Worm (Caenorhabditis elegans) whole organism, midembryonic: ENCODE measurements around the gene K02E7.1.
"Not testable (repeated sequence)": the region's sequence is repeated elsewhere in the genome, so short reads cannot be mapped to it uniquely, and the experiment has no call there.

Experiments used
- T22C8.4 ChIP-seq: fragments of 200-800 bp; sonication (Bioruptor generic); IDR thresholded peaks from 2 replicates; pipeline ENCODE4 v1.3.6; 2022; ENCODE audit warnings: missing genetic modification characterization, missing compliant biosample characterization
- cog-1 ChIP-seq: sonication (generic microtip); optimal IDR thresholded peaks from 2 replicates; lab custom pipeline; 2016; ENCODE audit warnings: missing genetic modification characterization, missing compliant biosample characterization
- flt-1 ChIP-seq: fragments of 200-800 bp; sonication (Bioruptor generic); IDR thresholded peaks from 2 replicates; pipeline ENCODE4 v1.3.6; 2022; ENCODE audit warnings: missing genetic modification characterization, missing compliant biosample characterization
- klf-2 ChIP-seq: fragments of 200-800 bp; sonication (Bioruptor generic); conservative IDR thresholded peaks from 2 replicates; pipeline ENCODE4 v1.3.6; 2022; ENCODE audit warnings: missing genetic modification reagents, missing genetic modification characterization, missing compliant biosample characterization
- med-1 ChIP-seq: sonication (generic microtip); optimal IDR thresholded peaks from 2 replicates; lab custom pipeline; 2017; ENCODE audit warnings: missing genetic modification characterization, mild to moderate bottlenecking, missing compliant biosample characterization, antibody characterized with exemption, missing genetic modification reagents; ENCODE audit not compliant: insufficient read depth
- ref-1 ChIP-seq: fragments of 200-800 bp; sonication (Bioruptor generic); conservative IDR thresholded peaks from 2 replicates; pipeline ENCODE4 v1.3.6; 2022; ENCODE audit warnings: missing genetic modification reagents, missing genetic modification characterization, missing compliant biosample characterization
- tab-1 ChIP-seq: fragments of 200-800 bp; sonication (Bioruptor generic); IDR thresholded peaks from 2 replicates; pipeline ENCODE4 v1.3.6; 2022; ENCODE audit warnings: missing genetic modification characterization, missing compliant biosample characterization
- ztf-23 ChIP-seq: fragments of 200-800 bp; sonication (Bioruptor generic); IDR thresholded peaks from 2 replicates; pipeline ENCODE4 v1.3.6; 2022; ENCODE audit warnings: missing genetic modification reagents, missing genetic modification characterization, missing compliant biosample characterization
- ztf-29 ChIP-seq: fragments of 200-800 bp; sonication (Bioruptor generic); IDR thresholded peaks from 2 replicates; pipeline ENCODE4 v1.3.6; 2022; ENCODE audit warnings: missing genetic modification reagents, missing genetic modification characterization, missing compliant biosample characterization

The K02E7.1 gene

ce11 chrII:1082859-1083258 is at the start of gene K02E7.1:
Gene K02E7.1, plus strand, starts transcription at chrII:1083159.
- TF ChIP-seq ztf-23 (GFP tag; lab: Robert Waterston, UW) (no peak), ztf-29 (GFP tag; lab: Robert Waterston, UW) (no peak), klf-2 (GFP tag; lab: Robert Waterston, UW) (no peak), ref-1 (GFP tag; lab: Robert Waterston, UW) (no peak), cog-1 (no peak), med-1 (no peak), flt-1 (GFP tag; lab: Robert Waterston, UW) (no peak), tab-1 (GFP tag; lab: Robert Waterston, UW) (no peak)

- TF ChIP-seq T22C8.4 (no peak), flt-1 (GFP tag; lab: Robert Waterston, UW) (no peak), ztf-29 (GFP tag; lab: Robert Waterston, UW) (no peak), klf-2 (GFP tag; lab: Robert Waterston, UW) (no peak), tab-1 (GFP tag; lab: Robert Waterston, UW) (no peak), ref-1 (GFP tag; lab: Robert Waterston, UW) (no peak)
These were observed 42.5 kb upstream of the K02E7.1 start, which contains the start of gene fbxb-39 for ce11 chrII:1040464-1040863. Gene fbxb-39, minus strand, starts transcription at chrII:1040564.

- no peak for TF ChIP-seq ztf-23 (GFP tag; lab: Robert Waterston, UW)
- no peak for TF ChIP-seq ref-1 (GFP tag; lab: Robert Waterston, UW)
- no peak for TF ChIP-seq med-1
- no peak for TF ChIP-seq flt-1 (GFP tag; lab: Robert Waterston, UW)
- no peak for TF ChIP-seq T22C8.4
- no peak for TF ChIP-seq ztf-29 (GFP tag; lab: Robert Waterston, UW)
- no peak for TF ChIP-seq cog-1
- TF ChIP-seq tab-1 (GFP tag; lab: Robert Waterston, UW): no peak
- TF ChIP-seq klf-2 (GFP tag; lab: Robert Waterston, UW): no peak
These were observed 40.7 kb upstream of the K02E7.1 start, which contains the start of gene fbxb-41 for ce11 chrII:1042227-1042626. Gene fbxb-41, minus strand, starts transcription at chrII:1042327.

- peak; percentile 58 for TF ChIP-seq T22C8.4
These were observed 39.0 kb upstream of the K02E7.1 start, which contains the start of gene fbxb-45 for ce11 chrII:1043932-1044331. Gene fbxb-45, minus strand, starts transcription at chrII:1044032.

- no peak for TF ChIP-seq T22C8.4
- TF ChIP-seq flt-1 (GFP tag; lab: Robert Waterston, UW): no peak
- TF ChIP-seq klf-2 (GFP tag; lab: Robert Waterston, UW): no peak
- TF ChIP-seq ztf-23 (GFP tag; lab: Robert Waterston, UW): no peak
- no peak for TF ChIP-seq med-1
- TF ChIP-seq tab-1 (GFP tag; lab: Robert Waterston, UW): no peak
- TF ChIP-seq ref-1 (GFP tag; lab: Robert Waterston, UW): no peak
- TF ChIP-seq ztf-29 (GFP tag; lab: Robert Waterston, UW): no peak
- no peak for TF ChIP-seq cog-1
These were observed 37.3 kb upstream of the K02E7.1 start, which contains the start of gene str-148 for ce11 chrII:1045692-1046091. Gene str-148, plus strand, starts transcription at chrII:1045992.

ce11 chrII:1046937-1047336 is 36.0 kb upstream of the K02E7.1 start:
- TF ChIP-seq T22C8.4 (no peak), ref-1 (GFP tag; lab: Robert Waterston, UW) (no peak), klf-2 (GFP tag; lab: Robert Waterston, UW) (no peak), ztf-29 (GFP tag; lab: Robert Waterston, UW) (no peak)

- TF ChIP-seq ref-1 (GFP tag; lab: Robert Waterston, UW) (no peak), flt-1 (GFP tag; lab: Robert Waterston, UW) (peak; percentile 47; the same call in 1 of the 2 replicates), cog-1 (no peak), T22C8.4 (no peak), ztf-29 (GFP tag; lab: Robert Waterston, UW) (no peak), klf-2 (GFP tag; lab: Robert Waterston, UW) (no peak), tab-1 (GFP tag; lab: Robert Waterston, UW) (no peak)
These were observed 33.1 kb upstream of the K02E7.1 start, which contains the start of gene fbxb-40 for ce11 chrII:1049849-1050248. Gene fbxb-40, minus strand, starts transcription at chrII:1049949.

- TF ChIP-seq T22C8.4; tab-1 (GFP tag; lab: Robert Waterston, UW); ztf-29 (GFP tag; lab: Robert Waterston, UW): not testable (repeated sequence)
These were observed 28.2 kb upstream of the K02E7.1 start, which contains the start of gene K02E7.7 for ce11 chrII:1054724-1055123. Gene K02E7.7, plus strand, starts transcription at chrII:1055024.

ce11 chrII:1056844-1057243 is 26.1 kb upstream of the K02E7.1 start:
- TF ChIP-seq flt-1 (GFP tag; lab: Robert Waterston, UW): no peak
- no peak for TF ChIP-seq tab-1 (GFP tag; lab: Robert Waterston, UW)
- TF ChIP-seq med-1: no peak
- no peak for TF ChIP-seq ref-1 (GFP tag; lab: Robert Waterston, UW)
- no peak for TF ChIP-seq T22C8.4
- no peak for TF ChIP-seq ztf-29 (GFP tag; lab: Robert Waterston, UW)
- TF ChIP-seq klf-2 (GFP tag; lab: Robert Waterston, UW): no peak
- TF ChIP-seq ztf-23 (GFP tag; lab: Robert Waterston, UW): no peak
- no peak for TF ChIP-seq cog-1

ce11 chrII:1060702-1061101 is 22.3 kb upstream of the K02E7.1 start, which contains the start of gene btb-10:
Gene btb-10, minus strand, starts transcription at chrII:1060802.
- TF ChIP-seq tab-1 (GFP tag; lab: Robert Waterston, UW); ztf-29 (GFP tag; lab: Robert Waterston, UW); T22C8.4: not testable (repeated sequence)

- TF ChIP-seq T22C8.4: no peak
- TF ChIP-seq klf-2 (GFP tag; lab: Robert Waterston, UW): no peak
These were observed 19.0 kb upstream of the K02E7.1 start for ce11 chrII:1063926-1064325.
